Fruit fly (Drosophila melanogaster) whole organism, embryonic: ENCODE data around the gene dikar.
A peak's percentile ranks its signal among the peaks of the same experiment; 100 is the strongest.

Experiments
- Atf6 ChIP-seq: fragments of 200-800 bp; sonication (Bioruptor generic); IDR thresholded peaks from 2 replicates; pipeline ENCODE4 v1.3.6; 2022; ENCODE audit warnings: missing biosample characterization, missing genetic modification characterization
- CG10321 ChIP-seq: fragments of 200-800 bp; sonication (Bioruptor generic); IDR thresholded peaks from 2 replicates; pipeline ENCODE4 v1.3.6; 2022; ENCODE audit warnings: missing biosample characterization, missing genetic modification characterization
- CG10979 ChIP-seq: fragments of 200-800 bp; sonication (Bioruptor generic); optimal IDR thresholded peaks from 2 replicates; lab custom pipeline; 2018; ENCODE audit warnings: missing biosample characterization, mild to moderate bottlenecking, missing genetic modification characterization, moderate library complexity
- CG12744 ChIP-seq: fragments of 200-800 bp; sonication (Bioruptor generic); optimal IDR thresholded peaks from 2 replicates; lab custom pipeline; 2016; ENCODE audit warnings: missing biosample characterization, missing genetic modification characterization
- CG13287 ChIP-seq: fragments of 200-800 bp; sonication (Bioruptor generic); IDR thresholded peaks from 2 replicates; pipeline ENCODE4 v1.3.6; 2022; ENCODE audit warnings: missing biosample characterization, missing genetic modification characterization; ENCODE audit not compliant: partially characterized antibody
- CG14014 ChIP-seq: fragments of 200-800 bp; sonication (Bioruptor generic); IDR thresholded peaks from 2 replicates; pipeline ENCODE4 v1.3.6; 2022; ENCODE audit warnings: missing biosample characterization, missing genetic modification characterization
- CG1602 ChIP-seq: fragments of 200-800 bp; sonication (Bioruptor generic); optimal IDR thresholded peaks from 3 replicates; lab custom pipeline; 2016; ENCODE audit warnings: missing biosample characterization, missing genetic modification characterization
- CG16779 ChIP-seq: fragments of 200-800 bp; sonication (Bioruptor generic); IDR thresholded peaks from 2 replicates; pipeline ENCODE4 v1.3.6; 2022; ENCODE audit warnings: missing biosample characterization, missing genetic modification characterization
- CG16815 ChIP-seq: fragments of 200-800 bp; sonication (Bioruptor generic); optimal IDR thresholded peaks from 3 replicates; lab custom pipeline; 2017; ENCODE audit warnings: missing biosample characterization, mild to moderate bottlenecking, missing genetic modification characterization
- CG17328 ChIP-seq: fragments of 200-800 bp; sonication (Bioruptor generic); IDR thresholded peaks from 2 replicates; pipeline ENCODE4 v1.3.6; 2022; ENCODE audit warnings: missing biosample characterization, missing genetic modification characterization
- CG3163 ChIP-seq: fragments of 200-800 bp; sonication (Bioruptor generic); optimal IDR thresholded peaks from 3 replicates; lab custom pipeline; 2016; ENCODE audit warnings: missing biosample characterization, missing genetic modification characterization
- CG32772 ChIP-seq: fragments of 200-800 bp; sonication (Bioruptor generic); IDR thresholded peaks from 2 replicates; pipeline ENCODE4 v1.3.6; 2022; ENCODE audit warnings: missing biosample characterization, missing genetic modification characterization
- CG33213 ChIP-seq: fragments of 200-800 bp; sonication (Bioruptor generic); optimal IDR thresholded peaks from 3 replicates; lab custom pipeline; 2016; ENCODE audit warnings: missing biosample characterization, missing genetic modification characterization
- CG4424 ChIP-seq: fragments of 200-800 bp; sonication (Bioruptor generic); optimal IDR thresholded peaks from 3 replicates; lab custom pipeline; 2016; ENCODE audit warnings: missing biosample characterization, missing genetic modification characterization
- CG5180 ChIP-seq: fragments of 200-800 bp; sonication (Bioruptor generic); optimal IDR thresholded peaks from 3 replicates; lab custom pipeline; 2017; ENCODE audit warnings: missing biosample characterization, missing genetic modification characterization, mild to moderate bottlenecking, moderate library complexity, missing genetic modification reagents
- CG6175 ChIP-seq: fragments of 200-800 bp; sonication (Bioruptor generic); IDR thresholded peaks from 3 replicates; pipeline ENCODE4 v1.3.6; 2022; ENCODE audit warnings: missing biosample characterization, missing genetic modification characterization
- CG7357 ChIP-seq: fragments of 200-800 bp; sonication (Bioruptor generic); IDR thresholded peaks from 3 replicates; pipeline ENCODE4 v1.3.6; 2022; ENCODE audit warnings: missing biosample characterization, missing genetic modification characterization
- CG7786 ChIP-seq: fragments of 200-800 bp; sonication (Bioruptor generic); optimal IDR thresholded peaks from 2 replicates; lab custom pipeline; 2016; ENCODE audit warnings: missing biosample characterization, missing genetic modification characterization
- CG7963 ChIP-seq: fragments of 200-800 bp; sonication (Bioruptor generic); IDR thresholded peaks from 3 replicates; pipeline ENCODE4 v1.3.6; 2022; ENCODE audit warnings: missing biosample characterization, missing genetic modification characterization; ENCODE audit not compliant: partially characterized antibody
- CG8281 ChIP-seq: fragments of 200-800 bp; sonication (Bioruptor generic); optimal IDR thresholded peaks from 2 replicates; lab custom pipeline; 2018; ENCODE audit warnings: missing biosample characterization, mild to moderate bottlenecking, missing genetic modification characterization, moderate library complexity
- CG8290 ChIP-seq, 3 experiments: fragments of 200-800 bp; sonication (Bioruptor generic); optimal IDR thresholded peaks; 2 replicates each; lab custom pipeline; 2016 to 2019; ENCODE audit warnings: missing biosample characterization in 3 of 3, missing genetic modification characterization in 3 of 3, mild to moderate bottlenecking in 2 of 3, moderate library complexity in 1 of 3
- Gug ChIP-seq: fragments of 200-800 bp; sonication (Bioruptor generic); IDR thresholded peaks from 4 replicates; pipeline ENCODE4 v1.3.6; 2022; ENCODE audit warnings: missing biosample characterization, missing genetic modification characterization
- Hmr ChIP-seq: fragments of 200-800 bp; sonication (Bioruptor generic); optimal IDR thresholded peaks from 3 replicates; lab custom pipeline; 2017; ENCODE audit warnings: mild to moderate bottlenecking, missing biosample characterization, missing genetic modification reagents, missing genetic modification characterization
- Mrtf ChIP-seq: fragments of 200-800 bp; sonication (Bioruptor generic); IDR thresholded peaks from 3 replicates; pipeline ENCODE4 v1.3.6; 2022; ENCODE audit warnings: missing biosample characterization, missing genetic modification characterization
- NC2α ChIP-seq: fragments of 200-800 bp; sonication (Bioruptor generic); optimal IDR thresholded peaks from 2 replicates; lab custom pipeline; 2016; ENCODE audit warnings: missing biosample characterization, missing genetic modification characterization
- Side ChIP-seq: fragments of 200-800 bp; sonication (Bioruptor generic); optimal IDR thresholded peaks from 2 replicates; lab custom pipeline; 2016; ENCODE audit warnings: missing biosample characterization, missing genetic modification characterization
- TFAM ChIP-seq: fragments of 200-800 bp; sonication (Bioruptor generic); optimal IDR thresholded peaks from 2 replicates; lab custom pipeline; 2017; ENCODE audit warnings: missing biosample characterization, missing genetic modification characterization, inconsistent platforms
- Taf1 ChIP-seq: fragments of 200-800 bp; sonication (Bioruptor generic); IDR thresholded peaks from 2 replicates; pipeline ENCODE4 v1.3.6; 2022; ENCODE audit warnings: missing biosample characterization, missing genetic modification characterization
- ab ChIP-seq: fragments of 200-800 bp; sonication (Bioruptor generic); optimal IDR thresholded peaks from 2 replicates; lab custom pipeline; 2016; ENCODE audit warnings: missing biosample characterization, missing genetic modification characterization
- al ChIP-seq: fragments of 200-800 bp; sonication (Bioruptor generic); IDR thresholded peaks from 2 replicates; pipeline ENCODE4 v1.3.6; 2022; ENCODE audit warnings: missing biosample characterization, missing genetic modification characterization
- aop ChIP-seq: fragments of 200-800 bp; sonication (Bioruptor generic); IDR thresholded peaks from 2 replicates; pipeline ENCODE4 v1.3.6; 2022; ENCODE audit warnings: missing biosample characterization, missing genetic modification characterization
- bigmax ChIP-seq: fragments of 200-800 bp; sonication (Bioruptor generic); optimal IDR thresholded peaks from 2 replicates; lab custom pipeline; 2018; ENCODE audit warnings: missing biosample characterization, mild to moderate bottlenecking, missing genetic modification characterization
- ci ChIP-seq: fragments of 200-800 bp; sonication (Bioruptor generic); IDR thresholded peaks from 3 replicates; pipeline ENCODE4 v1.3.6; 2022; ENCODE audit warnings: missing biosample characterization, missing genetic modification characterization
- crp ChIP-seq, 2 experiments: fragments of 200-800 bp; sonication (Bioruptor generic); optimal IDR thresholded peaks; 2 replicates in 1 of 2; 3 replicates in 1 of 2; lab custom pipeline; 2017; ENCODE audit warnings: missing biosample characterization in 2 of 2, missing genetic modification characterization in 2 of 2, mild to moderate bottlenecking in 1 of 2, moderate library complexity in 1 of 2
- fd102C ChIP-seq: fragments of 200-800 bp; sonication (Bioruptor generic); optimal IDR thresholded peaks from 2 replicates; lab custom pipeline; 2018; ENCODE audit warnings: missing biosample characterization, mild to moderate bottlenecking, missing genetic modification characterization, moderate library complexity
- fru ChIP-seq: fragments of >200 bp; optimal IDR thresholded peaks from 2 replicates; lab custom pipeline; 2017
- gce ChIP-seq: fragments of 200-800 bp; sonication (Bioruptor generic); IDR thresholded peaks from 3 replicates; pipeline ENCODE4 v1.3.6; 2022; ENCODE audit warnings: missing biosample characterization, missing genetic modification characterization
- gcm ChIP-seq: fragments of 200-800 bp; sonication (Bioruptor generic); optimal IDR thresholded peaks from 2 replicates; lab custom pipeline; 2019; ENCODE audit warnings: missing biosample characterization, mild to moderate bottlenecking, missing genetic modification characterization, moderate library complexity
- kay ChIP-seq: fragments of 200-800 bp; sonication (Bioruptor generic); optimal IDR thresholded peaks from 2 replicates; lab custom pipeline; 2016; ENCODE audit warnings: missing biosample characterization, missing genetic modification characterization
- lov ChIP-seq, 2 experiments: fragments of 200-800 bp in 1 of 2; fragments of >200 bp in 1 of 2; sonication (Bioruptor generic) in 1 of 2; IDR thresholded peaks in 1 of 2; optimal IDR thresholded peaks in 1 of 2; 2 replicates in 1 of 2; 3 replicates in 1 of 2; pipeline versions ENCODE4 v1.3.6 to Lab custom; 2017 to 2022; ENCODE audit warnings: missing biosample characterization in 1 of 2, missing genetic modification characterization in 1 of 2
- otp ChIP-seq: fragments of 200-800 bp; sonication (Bioruptor generic); IDR thresholded peaks from 3 replicates; pipeline ENCODE4, ENCODE4 v1.3.6; 2022; ENCODE audit warnings: missing biosample characterization, missing genetic modification characterization
- ranshi ChIP-seq: fragments of 200-800 bp; sonication (Bioruptor generic); IDR thresholded peaks from 2 replicates; pipeline ENCODE4 v1.3.6; 2022; ENCODE audit warnings: missing biosample characterization, missing genetic modification characterization
- seq ChIP-seq: fragments of 200-800 bp; sonication (Bioruptor generic); IDR thresholded peaks from 2 replicates; pipeline ENCODE4 v1.3.6; 2022; ENCODE audit warnings: missing biosample characterization, missing genetic modification characterization
- shn ChIP-seq: fragments of 200-800 bp; sonication (Bioruptor generic); optimal IDR thresholded peaks from 3 replicates; lab custom pipeline; 2016; ENCODE audit warnings: missing biosample characterization, missing genetic modification characterization
- trh ChIP-seq: fragments of 200-800 bp; sonication (Bioruptor generic); optimal IDR thresholded peaks from 2 replicates; lab custom pipeline; 2016; ENCODE audit warnings: missing biosample characterization, missing genetic modification characterization
- twi ChIP-seq: fragments of 200-800 bp; optimal IDR thresholded peaks from 2 replicates; lab custom pipeline; 2019; ENCODE audit warnings: missing biosample characterization, mild to moderate bottlenecking, missing genetic modification characterization, moderate library complexity
- wek ChIP-seq: fragments of 200-800 bp; sonication (Bioruptor generic); optimal IDR thresholded peaks from 3 replicates; lab custom pipeline; 2018; ENCODE audit warnings: missing biosample characterization, mild to moderate bottlenecking, missing genetic modification characterization, moderate library complexity
- zen ChIP-seq: fragments of 200-800 bp; sonication (Bioruptor generic); optimal IDR thresholded peaks from 3 replicates; lab custom pipeline; 2018; ENCODE audit warnings: missing biosample characterization, mild to moderate bottlenecking, missing genetic modification characterization, moderate library complexity
- zen2 ChIP-seq: fragments of 200-800 bp; sonication (Bioruptor generic); IDR thresholded peaks from 3 replicates; pipeline ENCODE4 v1.3.6; 2022; ENCODE audit warnings: missing biosample characterization, missing genetic modification characterization; ENCODE audit not compliant: partially characterized antibody
- zf30C ChIP-seq: fragments of 200-800 bp; sonication (Bioruptor generic); optimal IDR thresholded peaks from 3 replicates; lab custom pipeline; 2018; ENCODE audit warnings: missing biosample characterization, mild to moderate bottlenecking, missing genetic modification characterization

The dikar gene

DNA sequence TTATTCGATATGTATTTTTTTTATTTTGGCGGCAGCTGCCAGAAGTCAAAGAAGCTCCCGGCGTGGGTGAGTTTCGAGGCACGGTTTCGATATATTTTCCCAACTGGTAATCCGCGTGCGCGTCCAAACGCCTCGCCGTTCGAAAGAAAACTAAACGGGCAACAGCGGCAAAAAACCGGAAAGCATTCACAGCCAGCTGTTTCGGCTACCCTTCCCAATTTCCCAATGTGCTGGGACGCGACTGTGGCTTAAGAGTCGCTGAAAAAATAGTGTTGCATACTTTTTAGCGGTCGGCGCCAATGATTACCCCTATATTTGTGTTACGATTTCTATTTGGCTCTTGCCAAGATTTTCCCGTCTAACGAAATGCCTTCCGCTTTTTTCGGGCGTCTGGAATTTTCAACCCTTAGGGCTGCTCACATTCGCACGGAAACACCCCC, 39.6 kb downstream of the dikar start, which contains the start of gene SP1173 (continued):
- TF ChIP-seq CG3163 (peak; percentile 41), CG8281 (tag; lab: Kevin White, UChicago) (no peak), twi (tag; lab: Kevin White, UChicago) (peak; percentile 16), otp (GFP tag; lab: Robert Waterston, UW) (no peak), shn (GFP tag; lab: Kevin White, UChicago) (no peak), NC2α (GFP tag; lab: Kevin White, UChicago) (no peak), CG12744 (GFP tag; lab: Kevin White, UChicago) (no peak), crp (GFP tag; optimal IDR thresholded peaks at IDR 0.05; lab: Kevin White, UChicago) (peak in 1 of 2 experiments; percentile 86), CG33213 (peak; percentile 16), ab (GFP tag; lab: Kevin White, UChicago) (no peak), CG16815 (no peak), CG17328 (GFP tag; lab: Robert Waterston, UW) (peak; percentile 49; the same call in 1 of the 2 replicates), CG10321 (0 out of 2 replicates have a peak, but pooled peaks have one; percentile 24), Atf6 (GFP tag; lab: Robert Waterston, UW) (peak; percentile 75), CG13287 (GFP tag; lab: Robert Waterston, UW) (peak; percentile 65), fd102C (no peak), Taf1 (GFP tag; lab: Robert Waterston, UW) (no peak), Side (GFP tag; lab: Kevin White, UChicago) (peak; percentile 48), CG7963 (GFP tag; lab: Robert Waterston, UW) (no peak), wek (GFP tag; lab: Kevin White, UChicago) (peak; percentile 52), TFAM (GFP tag; lab: Kevin White, UChicago) (no peak), CG7357 (GFP tag; lab: Robert Waterston, UW) (no peak), gce (peak; percentile 78; the same call in 2 of the 3 replicates), seq (peak; percentile 70; the same call in 1 of the 2 replicates), gcm (GFP tag; lab: Kevin White, UChicago) (peak; percentile 74), trh (no peak), CG10979 (tag; lab: Kevin White, UChicago) (peak; percentile 16), CG4424 (no peak), fru (lab: Kevin White, UChicago) (no peak), zen (tag; lab: Kevin White, UChicago) (no peak), CG5180 (GFP tag; lab: Kevin White, UChicago) (peak; percentile 24), CG32772 (no peak), CG1602 (no peak), ci (peak; percentile 87), zf30C (no peak), CG14014 (no peak; the same call in 1 of the 2 replicates), CG8290 (GFP tag; optimal IDR thresholded peaks at IDR 0.05; lab: Kevin White, UChicago) (no peak), CG8290 (tag; optimal IDR thresholded peaks at IDR 0.05; lab: Kevin White, UChicago) (peak; percentile 45 to 76), CG16779 (GFP tag; lab: Robert Waterston, UW) (no peak), CG6175 (GFP tag; lab: Robert Waterston, UW) (peak; percentile 40; the same call in 1 of the 3 replicates), Hmr (GFP tag; lab: Kevin White, UChicago) (peak; percentile 48), Mrtf (GFP tag; lab: Robert Waterston, UW) (no peak; the same call in 2 of the 3 replicates), al (GFP tag; lab: Robert Waterston, UW) (no peak), bigmax (GFP tag; lab: Kevin White, UChicago) (peak; percentile 5), CG7786 (GFP tag; lab: Kevin White, UChicago) (peak; percentile 12), zen2 (peak; percentile 61; the same call in 2 of the 3 replicates), lov (optimal IDR thresholded peaks at IDR 0.05; lab: Kevin White, UChicago) (no peak), lov (GFP tag; IDR thresholded peaks at IDR 0.05; lab: Robert Waterston, UW) (peak; percentile 56; the same call in 1 of the 3 replicates), kay (GFP tag; lab: Kevin White, UChicago) (no peak), aop (GFP tag; lab: Robert Waterston, UW) (peak; percentile 64; the same call in 1 of the 2 replicates), ranshi (GFP tag; lab: Robert Waterston, UW) (peak; percentile 7; the same call in 1 of the 2 replicates), Gug (no peak)
